In genomic region chr3R:9126902-9127625, dm6 we compare ENCODE assay signal across 1 fruit fly cellular context.
TF ChIP-seq lines count a peak whose summit lies in the region.

No protein-coding gene starts in this region.

TF ChIP-seq in whole organism, embryonic, 481 proteins besides CTCF, POLR2A, EP300 and RAD21 (continued from another document):
- TF ChIP-seq inv (GFP tag; IDR thresholded peaks at IDR 0.05; lab: Robert Waterston, UW; ENCODE audit: partially characterized antibody) (no peak), mirr (GFP tag; optimal IDR thresholded peaks at IDR 0.05; lab: Kevin White, UChicago) (peak; percentile 57), row (GFP tag; IDR thresholded peaks at IDR 0.05; lab: Robert Waterston, UW) (no peak), CG7372 (GFP tag; IDR thresholded peaks at IDR 0.05; lab: Robert Waterston, UW) (no peak), org-1 (GFP tag; optimal IDR thresholded peaks at IDR 0.05; lab: Kevin White, UChicago) (peak; percentile 7), oc (tag; optimal IDR thresholded peaks at IDR 0.05; lab: Kevin White, UChicago) (no peak), ranshi (GFP tag; IDR thresholded peaks at IDR 0.05; lab: Robert Waterston, UW) (peak; percentile 62; the same call in 1 of the 2 replicates), CG14014 (GFP tag; IDR thresholded peaks at IDR 0.05; lab: Robert Waterston, UW) (peak; percentile 56; the same call in 1 of the 2 replicates), HmgZ (tag; optimal IDR thresholded peaks at IDR 0.05; lab: Kevin White, UChicago) (peak; percentile 25), Rfx (GFP tag; IDR thresholded peaks at IDR 0.05; lab: Robert Waterston, UW) (peak; percentile 30; the same call in 1 of the 2 replicates), CG11085 (GFP tag; IDR thresholded peaks at IDR 0.05; lab: Robert Waterston, UW) (no peak), CG12744 (GFP tag; optimal IDR thresholded peaks at IDR 0.05; lab: Kevin White, UChicago) (no peak), Dip2 (GFP tag; IDR thresholded peaks at IDR 0.05; lab: Robert Waterston, UW) (no peak), CG4617 (GFP tag; optimal IDR thresholded peaks at IDR 0.05; lab: Kevin White, UChicago; ENCODE audit: borderline replicate concordance) (no peak), pzg (GFP tag; optimal IDR thresholded peaks at IDR 0.05; lab: Kevin White, UChicago) (no peak), CG3847 (GFP tag; IDR thresholded peaks at IDR 0.05; lab: Robert Waterston, UW) (no peak), pnt (GFP tag; optimal IDR thresholded peaks at IDR 0.05; lab: Kevin White, UChicago) (peak; percentile 22), Doc3 (GFP tag; IDR thresholded peaks at IDR 0.05; lab: Robert Waterston, UW; ENCODE audit: partially characterized antibody) (no peak), CG12299 (tag; optimal IDR thresholded peaks at IDR 0.05; lab: Kevin White, UChicago) (peak; percentile 47), CG1603 (tag; optimal IDR thresholded peaks at IDR 0.05; lab: Kevin White, UChicago) (peak; percentile 23), CG10209 (GFP tag; optimal IDR thresholded peaks at IDR 0.05; lab: Kevin White, UChicago) (peak; percentile 57), CG18619 (GFP tag; optimal IDR thresholded peaks at IDR 0.05; lab: Kevin White, UChicago) (peak; percentile 46), ftz-f1 (GFP tag; optimal IDR thresholded peaks at IDR 0.05; lab: Kevin White, UChicago) (no peak), hkb (optimal IDR thresholded peaks at IDR 0.05; lab: Kevin White, UChicago) (no peak), hkb (GFP tag; IDR thresholded peaks at IDR 0.05; lab: Robert Waterston, UW) (peak; percentile 75), CG12155 (GFP tag; optimal IDR thresholded peaks at IDR 0.05; lab: Kevin White, UChicago) (no peak), Spps (tag; optimal IDR thresholded peaks at IDR 0.05; lab: Kevin White, UChicago) (peak; percentile 47), run (tag; optimal IDR thresholded peaks at IDR 0.05; lab: Kevin White, UChicago) (peak; percentile 70), psq (GFP tag; optimal IDR thresholded peaks at IDR 0.05; lab: Kevin White, UChicago) (no peak), exex (tag; optimal IDR thresholded peaks at IDR 0.05; lab: Kevin White, UChicago) (peak; percentile 76)
TF ChIP-seq in whole organism, embryonic: peak in this region for 224.
